Worm (Caenorhabditis elegans) whole organism, L4 larva: ENCODE results near the gene K09E9.3.

ENCODE experiments used
- D1046.2 ChIP-seq: fragments of 200-800 bp; sonication (Bioruptor generic); IDR thresholded peaks from 2 replicates; pipeline ENCODE4 v1.3.6; 2022; ENCODE audit warnings: missing genetic modification characterization, missing compliant biosample characterization
- F26F4.8 ChIP-seq: fragments of 200-800 bp; sonication (Bioruptor generic); conservative IDR thresholded peaks from 2 replicates; pipeline ENCODE4 v1.3.6; 2022; ENCODE audit warnings: missing genetic modification characterization, missing compliant biosample characterization
- F37D6.2 ChIP-seq: sonication (generic microtip); optimal IDR thresholded peaks from 2 replicates; lab custom pipeline; 2016; ENCODE audit warnings: mild to moderate bottlenecking, missing genetic modification characterization, missing compliant biosample characterization
- F49E8.2 ChIP-seq: sonication (generic microtip); optimal IDR thresholded peaks from 2 replicates; lab custom pipeline; 2016; ENCODE audit warnings: missing compliant biosample characterization, mild to moderate bottlenecking, missing genetic modification characterization, borderline replicate concordance
- T20F7.1 ChIP-seq: fragments of 200-800 bp; sonication (Bioruptor generic); optimal IDR thresholded peaks from 2 replicates; lab custom pipeline; 2018; ENCODE audit warnings: mild to moderate bottlenecking, missing genetic modification characterization, missing compliant biosample characterization
- T26A8.4 ChIP-seq: fragments of 200-800 bp; sonication (Bioruptor generic); IDR thresholded peaks from 2 replicates; pipeline ENCODE4 v1.3.6; 2022; ENCODE audit warnings: missing genetic modification characterization, missing compliant biosample characterization
- Y48G9A.11 ChIP-seq: fragments of 200-800 bp; sonication (Bioruptor generic); IDR thresholded peaks from 2 replicates; pipeline ENCODE4 v1.3.6; 2022; ENCODE audit warnings: missing genetic modification reagents, missing genetic modification characterization, missing compliant biosample characterization
- aha-1 ChIP-seq: fragments of 150-350 bp; peaks from one replicate; lab custom pipeline; 2014; ENCODE audit warnings: missing biosample characterization, missing genetic modification characterization
- arid-1 ChIP-seq: fragments of 200-800 bp; sonication (Bioruptor generic); conservative IDR thresholded peaks from 2 replicates; pipeline ENCODE4 v1.3.6; 2022; ENCODE audit warnings: missing genetic modification reagents, missing genetic modification characterization, missing compliant biosample characterization
- ceh-44 ChIP-seq: fragments of 200-800 bp; sonication (Bioruptor generic); IDR thresholded peaks from 2 replicates; pipeline ENCODE4 v1.3.6; 2022; ENCODE audit warnings: missing genetic modification reagents, missing genetic modification characterization, missing compliant biosample characterization
- daf-12 ChIP-seq: fragments of 150-350 bp; optimal IDR thresholded peaks from 2 replicates; lab custom pipeline; 2014; ENCODE audit warnings: missing biosample characterization, missing genetic modification reagents, missing genetic modification characterization
- daf-19 ChIP-seq: fragments of 200-800 bp; sonication (Bioruptor generic); conservative IDR thresholded peaks from 2 replicates; pipeline ENCODE4 v1.3.6; 2022; ENCODE audit warnings: missing genetic modification characterization, missing compliant biosample characterization
- dmd-9 ChIP-seq: fragments of 200-800 bp; sonication (Bioruptor generic); IDR thresholded peaks from 2 replicates; pipeline ENCODE4 v1.3.6; 2022; ENCODE audit warnings: missing genetic modification reagents, missing genetic modification characterization, missing compliant biosample characterization
- dpl-1 ChIP-seq: fragments of 150-350 bp; optimal IDR thresholded peaks from 2 replicates; lab custom pipeline; 2014; ENCODE audit warnings: missing biosample characterization, missing genetic modification reagents, missing genetic modification characterization
- dve-1 ChIP-seq: sonication (generic microtip); optimal IDR thresholded peaks from 2 replicates; lab custom pipeline; 2017; ENCODE audit warnings: antibody characterized with exemption, mild to moderate bottlenecking, missing genetic modification characterization, missing compliant biosample characterization; ENCODE audit not compliant: insufficient read depth
- gei-8 ChIP-seq: fragments of 200-800 bp; sonication (Bioruptor generic); optimal IDR thresholded peaks from 2 replicates; lab custom pipeline; 2018; ENCODE audit warnings: mild to moderate bottlenecking, missing genetic modification characterization, missing compliant biosample characterization
- hif-1 ChIP-seq, 2 experiments: sonication (generic microtip); optimal IDR thresholded peaks; 2 replicates each; lab custom pipeline; 2016 to 2017; ENCODE audit warnings: missing compliant biosample characterization in 2 of 2, missing genetic modification characterization in 2 of 2, missing genetic modification reagents in 2 of 2, missing genotype in 2 of 2, mild to moderate bottlenecking in 1 of 2
- hlh-30 ChIP-seq: sonication (generic microtip); optimal IDR thresholded peaks from 2 replicates; lab custom pipeline; 2017; ENCODE audit warnings: antibody characterized with exemption, mild to moderate bottlenecking, missing genetic modification characterization, missing compliant biosample characterization; ENCODE audit not compliant: insufficient read depth
- hmg-1.1 ChIP-seq: fragments of 200-800 bp; sonication (Bioruptor generic); IDR thresholded peaks from 2 replicates; pipeline ENCODE4 v1.3.6; 2022; ENCODE audit warnings: missing genetic modification reagents, missing genetic modification characterization, missing compliant biosample characterization
- lin-29 ChIP-seq: fragments of 200-800 bp; sonication (Bioruptor generic); IDR thresholded peaks from 2 replicates; pipeline ENCODE4 v1.3.6; 2022; ENCODE audit warnings: missing genetic modification reagents, missing genetic modification characterization, missing compliant biosample characterization
- lin-38 ChIP-seq: fragments of 200-800 bp; sonication (Bioruptor generic); IDR thresholded peaks from 2 replicates; pipeline ENCODE4 v1.3.6; 2022; ENCODE audit warnings: missing genetic modification reagents, missing genetic modification characterization, missing compliant biosample characterization
- lsy-2 ChIP-seq, 2 experiments: fragments of 150-350 bp in 1 of 2; sonication (generic microtip) in 1 of 2; optimal IDR thresholded peaks; 2 replicates each; lab custom pipeline; 2014 to 2017; ENCODE audit warnings: missing biosample characterization in 2 of 2, missing genetic modification characterization in 2 of 2
- mep-1 ChIP-seq: fragments of 150-350 bp; sonication (generic microtip); optimal IDR thresholded peaks from 3 replicates; lab custom pipeline; 2014; ENCODE audit warnings: missing biosample characterization, missing genetic modification characterization
- mes-2 ChIP-seq: sonication (generic microtip); optimal IDR thresholded peaks from 2 replicates; lab custom pipeline; 2016; ENCODE audit warnings: missing genotype, mild to moderate bottlenecking, missing genetic modification characterization, missing compliant biosample characterization; ENCODE audit not compliant: poor library complexity, severe bottlenecking
- mxl-3 ChIP-seq: fragments of 200-800 bp; sonication (Bioruptor generic); optimal IDR thresholded peaks from 2 replicates; lab custom pipeline; 2018; ENCODE audit warnings: mild to moderate bottlenecking, missing genetic modification characterization, missing compliant biosample characterization
- nhr-28 ChIP-seq: fragments of 150-350 bp; optimal IDR thresholded peaks from 2 replicates; lab custom pipeline; 2014; ENCODE audit warnings: missing biosample characterization, missing genetic modification characterization
- nhr-42 ChIP-seq: fragments of 200-800 bp; sonication (Bioruptor generic); IDR thresholded peaks from 2 replicates; pipeline ENCODE4 v1.3.6; 2022; ENCODE audit warnings: missing genetic modification characterization, missing compliant biosample characterization
- nhr-6 ChIP-seq: fragments of 150-350 bp; optimal IDR thresholded peaks from 2 replicates; lab custom pipeline; 2014; ENCODE audit warnings: missing biosample characterization, missing genetic modification characterization
- nhr-76 ChIP-seq: fragments of 150-350 bp; optimal IDR thresholded peaks from 2 replicates; lab custom pipeline; 2014; ENCODE audit warnings: missing biosample characterization, missing genetic modification characterization
- php-3 ChIP-seq: fragments of 200-800 bp; sonication (Bioruptor generic); IDR thresholded peaks from 2 replicates; pipeline ENCODE4 v1.3.6; 2022; ENCODE audit warnings: missing genetic modification reagents, missing genetic modification characterization, missing compliant biosample characterization
- saeg-2 ChIP-seq: fragments of 200-800 bp; sonication (Bioruptor generic); IDR thresholded peaks from 2 replicates; pipeline ENCODE4 v1.3.6; 2022; ENCODE audit warnings: missing genetic modification reagents, missing genetic modification characterization, missing compliant biosample characterization
- sdz-12 ChIP-seq: fragments of 200-800 bp; sonication (Bioruptor generic); optimal IDR thresholded peaks from 2 replicates; lab custom pipeline; 2018; ENCODE audit warnings: mild to moderate bottlenecking, missing genetic modification characterization, missing compliant biosample characterization
- set-16 ChIP-seq: fragments of 200-800 bp; sonication (Bioruptor generic); IDR thresholded peaks from 2 replicates; pipeline ENCODE4 v1.3.6; 2022; ENCODE audit warnings: missing genetic modification reagents, missing genetic modification characterization, missing compliant biosample characterization
- skn-1 ChIP-seq: fragments of 150-350 bp; optimal IDR thresholded peaks from 2 replicates; lab custom pipeline; 2014; ENCODE audit warnings: missing biosample characterization, missing genetic modification characterization
- snpc-4 ChIP-seq: fragments of 150-350 bp; optimal IDR thresholded peaks from 2 replicates; lab custom pipeline; 2014; ENCODE audit warnings: missing biosample characterization, missing genetic modification characterization
- spr-1 ChIP-seq: sonication (generic microtip); optimal IDR thresholded peaks from 2 replicates; lab custom pipeline; 2016; ENCODE audit warnings: mild to moderate bottlenecking, missing genetic modification characterization, missing compliant biosample characterization
- spr-3 ChIP-seq: fragments of 200-800 bp; sonication (Bioruptor generic); optimal IDR thresholded peaks from 2 replicates; lab custom pipeline; 2018; ENCODE audit warnings: mild to moderate bottlenecking, missing genetic modification characterization, missing compliant biosample characterization
- unc-62 ChIP-seq, 3 experiments: fragments of 150-350 bp in 1 of 3; sonication (generic microtip); optimal IDR thresholded peaks in 2 of 3; peaks in 1 of 3; 1 replicate in 1 of 3; 2 replicates in 2 of 3; lab custom pipeline; 2014 to 2017; ENCODE audit warnings: missing biosample characterization in 3 of 3, missing genetic modification characterization in 3 of 3, missing genetic modification reagents in 3 of 3, missing genotype in 1 of 3
- vab-7 ChIP-seq: fragments of 200-800 bp; sonication (Bioruptor generic); IDR thresholded peaks from 2 replicates; pipeline ENCODE4 v1.3.6; 2022; ENCODE audit warnings: missing genetic modification reagents, missing genetic modification characterization, missing compliant biosample characterization
- zfp-2 ChIP-seq: sonication (generic microtip); optimal IDR thresholded peaks from 2 replicates; lab custom pipeline; 2016; ENCODE audit warnings: mild to moderate bottlenecking, missing genetic modification characterization, missing compliant biosample characterization

Gene K09E9.3

ce11 chrX:15650428-15650827, 36.8 kb upstream of the K09E9.3 start:
- TF ChIP-seq vab-7 (no peak), T20F7.1 (no peak), dmd-9 (GFP tag; lab: Robert Waterston, UW) (0 out of 2 replicates have a peak, but pooled peaks have one; percentile 15), set-16 (GFP tag; lab: Robert Waterston, UW) (peak; percentile 90), lin-29 (GFP tag; lab: Robert Waterston, UW) (no peak), ceh-44 (no peak), aha-1 (tag; lab: Kevin White, UChicago) (peak; percentile 9), mep-1 (tag; lab: Kevin White, UChicago) (no peak)

ce11 chrX:15647276-15647675, 33.7 kb upstream of the K09E9.3 start, which contains the start of gene F59D12.5:
TSS of gene F59D12.5 (minus strand) at chrX:15647369.
- no peak for TF ChIP-seq saeg-2 (GFP tag; lab: Robert Waterston, UW)
- no peak for TF ChIP-seq nhr-28 (tag; lab: Kevin White, UChicago)
- peak; percentile 92 for TF ChIP-seq T20F7.1
- peak; percentile 67 for TF ChIP-seq hlh-30 (tag; lab: Kevin White, UChicago)
- peak in 1 of 2 experiments; percentile 16 for TF ChIP-seq lsy-2 (tag; optimal IDR thresholded peaks at IDR 0.05; lab: Kevin White, UChicago)
- TF ChIP-seq vab-7: no peak
- TF ChIP-seq F37D6.2 (tag; lab: Kevin White, UChicago): no peak
- no peak for TF ChIP-seq F26F4.8

- TF ChIP-seq skn-1 (tag; lab: Kevin White, UChicago) (no peak), nhr-6 (tag; lab: Kevin White, UChicago) (no peak)
These were observed 29.0 kb upstream of the K09E9.3 start, which contains the start of gene H08J19.1 for ce11 chrX:15642638-15643037. TSS of gene H08J19.1 (plus strand) at chrX:15642938.

ce11 chrX:15641380-15641779, 27.8 kb upstream of the K09E9.3 start:
- TF ChIP-seq unc-62 (GFP tag; optimal IDR thresholded peaks at IDR 0.05 in 1 of 2; lab: Kevin White, UChicago) (peak in 1 of 2 experiments; percentile 97), unc-62 (tag; optimal IDR thresholded peaks at IDR 0.05; lab: Kevin White, UChicago) (no peak), arid-1 (GFP tag; lab: Robert Waterston, UW) (no peak), T26A8.4 (GFP tag; lab: Robert Waterston, UW) (no peak)

ce11 chrX:15640603-15641002, 27.0 kb upstream of the K09E9.3 start, which contains the start of gene K09E9.7:
TSS of gene K09E9.7 (plus strand) at chrX:15640903.
- peak; percentile 34 for TF ChIP-seq aha-1 (tag; lab: Kevin White, UChicago)
- TF ChIP-seq mes-2 (tag; lab: Kevin White, UChicago): no peak
- TF ChIP-seq hlh-30 (tag; lab: Kevin White, UChicago): no peak

- TF ChIP-seq lin-38 (GFP tag; lab: Robert Waterston, UW): no peak
- no peak for TF ChIP-seq gei-8
- no peak for TF ChIP-seq Y48G9A.11 (GFP tag; lab: Robert Waterston, UW)
- TF ChIP-seq snpc-4: no peak
- TF ChIP-seq hmg-1.1 (GFP tag; lab: Robert Waterston, UW): 0 out of 2 replicates have a peak, but pooled peaks have one; percentile 15
- no peak for TF ChIP-seq F37D6.2 (tag; lab: Kevin White, UChicago)
- TF ChIP-seq aha-1 (tag; lab: Kevin White, UChicago): no peak
- no peak for TF ChIP-seq F26F4.8
- TF ChIP-seq dmd-9 (GFP tag; lab: Robert Waterston, UW): no peak
- no peak for TF ChIP-seq dve-1 (tag; lab: Kevin White, UChicago)
- no peak for TF ChIP-seq ceh-44
- TF ChIP-seq nhr-6 (tag; lab: Kevin White, UChicago): no peak
- no peak for TF ChIP-seq php-3
- no peak for TF ChIP-seq dpl-1
- TF ChIP-seq nhr-76 (tag; lab: Kevin White, UChicago): no peak
- TF ChIP-seq daf-12 (tag; lab: Kevin White, UChicago): no peak
- no peak for TF ChIP-seq F49E8.2
- no peak for TF ChIP-seq zfp-2 (tag; lab: Kevin White, UChicago)
- no peak for TF ChIP-seq hif-1 (tag; optimal IDR thresholded peaks at IDR 0.05; lab: Kevin White, UChicago)
- TF ChIP-seq spr-1 (tag; lab: Kevin White, UChicago): no peak
- no peak for TF ChIP-seq sdz-12 (GFP tag; lab: Kevin White, UChicago)
- TF ChIP-seq nhr-42 (GFP tag; lab: Robert Waterston, UW): no peak
- no peak for TF ChIP-seq mxl-3 (GFP tag; lab: Kevin White, UChicago)
- no peak for TF ChIP-seq daf-19 (GFP tag; lab: Robert Waterston, UW)
- no peak for TF ChIP-seq spr-3
- TF ChIP-seq D1046.2 (GFP tag; lab: Robert Waterston, UW): no peak
These were observed 20.4 kb upstream of the K09E9.3 start for ce11 chrX:15633964-15634363.
